Worm (Caenorhabditis elegans): Measurements from ENCODE around the gene F49E12.8.

Gene F49E12.8

DNA sequence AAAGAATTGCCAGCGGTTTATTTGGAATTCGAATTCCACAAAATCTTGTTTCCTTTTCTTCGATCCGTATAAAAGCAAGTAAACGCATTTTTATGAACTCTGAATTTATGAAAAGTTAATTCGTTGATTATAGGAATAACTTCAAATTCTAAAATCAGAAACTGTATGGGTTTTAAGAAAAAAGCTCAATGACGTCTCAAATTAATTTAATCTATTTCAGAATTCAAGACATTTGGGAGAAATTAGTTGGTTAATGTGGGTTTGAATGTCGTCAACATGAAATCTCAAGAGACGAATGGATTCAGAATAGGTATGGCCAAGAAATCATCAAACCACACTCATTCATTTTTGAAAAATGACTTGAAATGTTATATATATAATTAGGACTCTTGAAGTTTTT is 1.9 kb upstream of the F49E12.8 start, which contains the start of gene F49E12.7:
F49E12.7 (minus strand) TSS at position 101 of the 400 bp plus-strand sequence.
- TF ChIP-seq aha-1 (tag): no peak
- no peak for TF ChIP-seq hlh-30 (tag; optimal IDR thresholded peaks at IDR 0.05; ENCODE audit: insufficient read depth)
- no peak for TF ChIP-seq hif-1 (tag; optimal IDR thresholded peaks at IDR 0.05)
- no peak for TF ChIP-seq lsy-2 (tag; optimal IDR thresholded peaks at IDR 0.05)
- TF ChIP-seq sdz-12 (GFP tag; optimal IDR thresholded peaks at IDR 0.05): no peak
- TF ChIP-seq daf-16 (GFP tag; optimal IDR thresholded peaks at IDR 0.05): no peak
- TF ChIP-seq daf-16 (tag; optimal IDR thresholded peaks at IDR 0.05): no peak
- TF ChIP-seq nhr-11 (tag; optimal IDR thresholded peaks at IDR 0.05): no peak
- TF ChIP-seq pqm-1 (tag; optimal IDR thresholded peaks at IDR 0.05): no peak

DNA sequence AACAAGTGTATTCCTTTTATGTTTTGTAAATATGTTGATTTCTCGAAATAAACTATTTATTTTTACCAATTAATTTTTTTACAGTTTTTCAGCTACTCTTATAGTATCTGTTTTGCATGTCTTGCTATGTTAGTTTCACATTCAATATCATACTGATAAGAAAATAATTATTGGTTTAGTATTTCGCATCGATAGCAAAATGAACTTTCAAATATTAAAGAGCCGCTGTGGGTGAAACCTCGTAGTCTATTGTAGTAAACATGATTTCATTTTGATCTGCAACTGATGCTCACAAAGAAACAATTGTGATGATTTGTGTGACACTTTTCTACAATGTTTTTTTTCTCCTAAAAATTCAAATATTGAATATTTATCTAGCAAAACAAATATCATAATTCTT is 1.9 kb downstream of the F49E12.8 start:
- TF ChIP-seq ZK337.2 (GFP tag; IDR thresholded peaks at IDR 0.05): no peak
- no peak for TF ChIP-seq pha-4 (GFP tag; IDR thresholded peaks at IDR 0.05)
- TF ChIP-seq pha-4 (tag; optimal IDR thresholded peaks at IDR 0.05): no peak
- TF ChIP-seq dve-1 (tag; optimal IDR thresholded peaks at IDR 0.05; ENCODE audit: insufficient read depth): peak; percentile 3
- TF ChIP-seq zfp-3 (GFP tag; conservative IDR thresholded peaks at IDR 0.05): no peak
- TF ChIP-seq nhr-6 (tag; optimal IDR thresholded peaks at IDR 0.05): no peak
- peak; percentile 62 for TF ChIP-seq pqm-1 (tag; optimal IDR thresholded peaks at IDR 0.05)
- no peak for TF ChIP-seq tra-1 (GFP tag; IDR thresholded peaks at IDR 0.05)
- no peak for TF ChIP-seq nhr-41 (GFP tag; IDR thresholded peaks at IDR 0.05)
- TF ChIP-seq dpl-1 (GFP tag; optimal IDR thresholded peaks at IDR 0.05): no peak
- TF ChIP-seq unc-39 (tag; optimal IDR thresholded peaks at IDR 0.05): no peak
- TF ChIP-seq lim-7 (GFP tag; IDR thresholded peaks at IDR 0.05): no peak
- no peak for TF ChIP-seq saeg-2 (GFP tag; IDR thresholded peaks at IDR 0.05)
- TF ChIP-seq nhr-28 (tag; optimal IDR thresholded peaks at IDR 0.05): peak; percentile 77
- no peak for TF ChIP-seq zag-1 (tag; optimal IDR thresholded peaks at IDR 0.05)
- no peak for TF ChIP-seq ztf-7 (tag; optimal IDR thresholded peaks at IDR 0.05)
- TF ChIP-seq mdl-1 (tag; optimal IDR thresholded peaks at IDR 0.05): no peak
- no peak for TF ChIP-seq fkh-10 (GFP tag; optimal IDR thresholded peaks at IDR 0.05)
- TF ChIP-seq attf-4 (tag; optimal IDR thresholded peaks at IDR 0.05): no peak
- no peak for TF ChIP-seq daf-16 (GFP tag; optimal IDR thresholded peaks at IDR 0.05)
- TF ChIP-seq daf-16 (tag; optimal IDR thresholded peaks at IDR 0.05): peak; percentile 37
- no peak for TF ChIP-seq nhr-76 (tag; optimal IDR thresholded peaks at IDR 0.05)
- no peak for TF ChIP-seq daf-12 (tag; optimal IDR thresholded peaks at IDR 0.05)
- no peak for TF ChIP-seq skn-1 (tag; optimal IDR thresholded peaks at IDR 0.05)
- TF ChIP-seq daf-19 (GFP tag; conservative IDR thresholded peaks at IDR 0.05): no peak
- no peak for TF ChIP-seq lin-15B (tag; optimal IDR thresholded peaks at IDR 0.05)
- no peak for TF ChIP-seq nhr-11 (tag; optimal IDR thresholded peaks at IDR 0.05)
- peak; percentile 1 for TF ChIP-seq hlh-11 (tag; optimal IDR thresholded peaks at IDR 0.05)
- TF ChIP-seq lir-3 (tag; optimal IDR thresholded peaks at IDR 0.05): no peak
- no peak for TF ChIP-seq T26A8.4 (GFP tag; IDR thresholded peaks at IDR 0.05)
- no peak for TF ChIP-seq ceh-32 (tag; optimal IDR thresholded peaks at IDR 0.05; ENCODE audit: poor library complexity)
- no peak for TF ChIP-seq fos-1 (tag; optimal IDR thresholded peaks at IDR 0.05)
- no peak for TF ChIP-seq jun-1 (tag; optimal IDR thresholded peaks at IDR 0.05)
- TF ChIP-seq dmd-9 (GFP tag; IDR thresholded peaks at IDR 0.05): no peak
- peak; percentile 27; the same call in 1 of the 2 replicates for TF ChIP-seq dmd-6 (GFP tag; IDR thresholded peaks at IDR 0.05)
- no peak for TF ChIP-seq hif-1 (tag; optimal IDR thresholded peaks at IDR 0.05)
- no peak for TF ChIP-seq snpc-1.2 (GFP tag; IDR thresholded peaks at IDR 0.05)
- TF ChIP-seq ces-1 (GFP tag; optimal IDR thresholded peaks at IDR 0.05): no peak
- no peak for TF ChIP-seq aly-2 (tag; optimal IDR thresholded peaks at IDR 0.05)
- TF ChIP-seq nhr-48 (tag; optimal IDR thresholded peaks at IDR 0.05): no peak
- no peak for TF ChIP-seq zfp-2 (tag; optimal IDR thresholded peaks at IDR 0.05)
- TF ChIP-seq egl-27 (tag; optimal IDR thresholded peaks at IDR 0.05): no peak
- TF ChIP-seq T20F7.1 (GFP tag; optimal IDR thresholded peaks at IDR 0.05): no peak
- TF ChIP-seq nhr-77 (tag; optimal IDR thresholded peaks at IDR 0.05): peak; percentile 11
- no peak for TF ChIP-seq lin-38 (GFP tag; IDR thresholded peaks at IDR 0.05)
- no peak for TF ChIP-seq F37D6.2 (tag; optimal IDR thresholded peaks at IDR 0.05)
